Worm (Caenorhabditis elegans): ENCODE measurements around the gene gex-5.

Gene gex-5

DNA sequence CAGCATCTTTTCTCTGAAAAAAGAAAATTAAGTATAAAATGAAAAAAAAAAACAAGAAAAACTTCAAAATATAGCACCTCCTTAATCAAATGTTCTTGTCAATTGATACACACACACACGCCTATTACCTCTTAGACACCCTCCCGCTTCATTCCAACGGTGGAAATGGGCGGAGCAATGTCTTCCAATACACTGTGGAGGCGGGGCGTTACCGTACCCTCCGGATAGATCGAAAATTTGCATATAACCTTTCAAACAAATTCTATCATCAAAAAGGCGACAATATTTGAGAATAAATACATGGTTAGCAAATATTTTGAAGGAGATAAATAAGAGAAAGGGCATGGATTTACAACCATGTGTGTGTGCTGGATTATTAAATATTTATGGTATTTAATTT, 26.3 kb upstream of the gex-5 start:
- peak in 1 of 2 experiments; percentile 51 for TF ChIP-seq lsy-2 (tag; optimal IDR thresholded peaks at IDR 0.05)
- no peak for TF ChIP-seq ztf-11 (tag; optimal IDR thresholded peaks at IDR 0.05)
- TF ChIP-seq fos-1 (tag; optimal IDR thresholded peaks at IDR 0.05): no peak

DNA sequence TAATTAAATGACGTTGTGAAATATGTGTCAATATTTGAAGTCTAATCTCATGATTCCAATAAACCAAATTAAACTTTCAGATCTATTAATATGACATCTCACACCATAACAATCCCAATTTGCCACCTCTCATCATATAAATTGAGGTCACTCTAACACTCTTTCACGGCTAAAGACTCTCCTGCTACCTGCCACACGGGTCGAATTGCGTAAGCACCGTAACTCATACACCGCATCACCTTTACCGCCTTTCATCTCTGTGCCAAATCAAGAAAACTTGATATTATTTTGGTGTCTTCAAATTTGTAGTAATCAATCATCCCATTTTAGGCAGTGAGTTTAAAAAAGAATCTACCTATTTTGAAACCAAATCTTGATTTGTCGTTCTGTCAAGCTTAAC, 24.6 kb upstream of the gex-5 start:
- TF ChIP-seq nhr-237 (tag; optimal IDR thresholded peaks at IDR 0.05) (no peak), unc-30 (tag; optimal IDR thresholded peaks at IDR 0.05) (no peak), nhr-12 (tag; optimal IDR thresholded peaks at IDR 0.05) (no peak), nhr-76 (tag; optimal IDR thresholded peaks at IDR 0.05) (no peak), tbx-2 (tag; optimal IDR thresholded peaks at IDR 0.05) (no peak), nhr-85 (tag) (no peak), xbp-1 (tag; optimal IDR thresholded peaks at IDR 0.05) (no peak), ceh-88 (GFP tag; IDR thresholded peaks at IDR 0.05) (no peak), nhr-77 (tag; optimal IDR thresholded peaks at IDR 0.05) (no peak), ceh-82 (tag; optimal IDR thresholded peaks at IDR 0.05) (no peak), efl-1 (optimal IDR thresholded peaks at IDR 0.05) (no peak), efl-1 (GFP tag; optimal IDR thresholded peaks at IDR 0.05 in 1 of 2) (no peak), elt-2 (tag; optimal IDR thresholded peaks at IDR 0.05) (no peak)

DNA sequence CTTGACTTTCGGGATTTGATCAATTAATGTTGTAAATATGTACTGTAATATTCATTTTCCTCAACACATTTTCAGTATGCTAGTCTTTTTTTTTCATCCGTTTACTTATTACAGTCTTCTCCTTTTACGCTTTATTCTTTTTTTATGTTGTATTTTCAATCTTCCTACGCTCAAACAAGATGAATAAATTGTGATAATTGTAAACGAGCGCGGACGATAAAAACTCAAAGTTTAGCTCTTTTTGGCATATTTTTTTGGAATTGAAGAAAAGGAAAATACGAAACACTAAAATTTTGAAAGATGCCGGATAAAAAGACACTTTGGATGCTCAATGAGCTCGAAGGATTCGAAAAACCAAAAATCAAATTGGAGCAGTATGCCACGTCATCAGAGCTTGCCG, 20.9 kb upstream of the gex-5 start, which contains the start of gene metl-5:
Gene metl-5, plus strand, starts transcription at position 301 of the 400 bp plus-strand sequence.
- TF ChIP-seq C16A3.4 (tag; optimal IDR thresholded peaks at IDR 0.05) (no peak), fos-1 (tag; optimal IDR thresholded peaks at IDR 0.05) (no peak), Y116A8C.19 (tag; optimal IDR thresholded peaks at IDR 0.05; ENCODE audit: borderline replicate concordance) (no peak), nhr-19 (GFP tag; conservative IDR thresholded peaks at IDR 0.05) (no peak), ztf-11 (tag; optimal IDR thresholded peaks at IDR 0.05) (no peak), mab-9 (GFP tag; IDR thresholded peaks at IDR 0.05) (no peak), nhr-11 (tag; optimal IDR thresholded peaks at IDR 0.05) (no peak), nhr-71 (tag; optimal IDR thresholded peaks at IDR 0.05) (no peak), nhr-237 (tag; optimal IDR thresholded peaks at IDR 0.05) (no peak), unc-86 (tag; optimal IDR thresholded peaks at IDR 0.05) (no peak), elt-2 (tag; optimal IDR thresholded peaks at IDR 0.05) (no peak), lsy-2 (tag; optimal IDR thresholded peaks at IDR 0.05) (no peak), elt-3 (tag; optimal IDR thresholded peaks at IDR 0.05) (no peak), zip-4 (GFP tag; optimal IDR thresholded peaks at IDR 0.05) (no peak), nhr-47 (tag; optimal IDR thresholded peaks at IDR 0.05) (no peak)

DNA sequence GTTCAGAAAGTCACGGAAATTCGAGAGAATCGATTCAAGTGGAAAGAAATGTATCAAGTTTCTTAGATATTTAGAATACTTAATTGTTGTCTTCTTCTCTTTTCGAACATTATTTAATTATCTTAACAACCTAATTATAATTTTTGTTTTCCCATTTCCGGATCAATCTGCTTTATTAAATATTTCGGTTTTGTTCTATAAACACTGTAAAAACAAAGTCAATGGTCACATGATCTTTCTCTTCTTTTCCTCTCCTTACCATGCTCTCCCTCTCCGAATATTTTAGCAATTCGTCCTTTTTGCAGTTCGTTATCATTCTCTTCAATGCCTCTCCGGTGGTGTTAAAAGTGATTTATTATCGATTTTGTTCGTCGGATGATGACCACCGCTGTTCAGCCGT, 14.7 kb upstream of the gex-5 start, which contains the start of gene tag-325:
Gene tag-325, plus strand, starts transcription at position 301 of the 400 bp plus-strand sequence.
- peak in 1 of 6 experiments; percentile 49 for TF ChIP-seq elt-3 (tag; optimal IDR thresholded peaks at IDR 0.05)
- no peak for TF ChIP-seq efl-1 (optimal IDR thresholded peaks at IDR 0.05)
- peak in 1 of 2 experiments; percentile 58 for TF ChIP-seq efl-1 (GFP tag; optimal IDR thresholded peaks at IDR 0.05 in 1 of 2)
- TF ChIP-seq blmp-1 (tag; optimal IDR thresholded peaks at IDR 0.05): no peak
- no peak for TF ChIP-seq skn-1 (tag; optimal IDR thresholded peaks at IDR 0.05)
- TF ChIP-seq unc-130 (tag; optimal IDR thresholded peaks at IDR 0.05): no peak

DNA sequence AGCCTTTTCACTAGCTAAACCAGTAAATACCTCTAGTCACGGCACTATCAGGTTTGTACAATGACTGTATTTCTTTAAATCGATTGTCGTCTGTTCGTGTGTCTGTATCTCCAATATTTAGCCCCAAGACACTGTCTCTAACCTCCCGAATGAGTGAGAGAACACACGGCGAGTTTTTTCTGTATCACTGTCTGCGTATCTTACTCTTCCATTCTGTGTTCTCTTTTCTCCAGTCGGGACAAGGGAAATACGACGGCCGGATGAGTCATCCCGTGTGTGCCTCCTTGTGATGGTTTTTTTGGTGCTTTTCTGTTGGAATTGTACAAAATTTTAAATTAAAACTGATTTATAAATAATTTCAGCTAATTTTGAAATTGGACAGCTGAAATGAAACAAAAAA, 14.3 kb upstream of the gex-5 start:
- TF ChIP-seq nhr-12 (tag; optimal IDR thresholded peaks at IDR 0.05) (no peak), nhr-237 (tag; optimal IDR thresholded peaks at IDR 0.05) (peak; percentile 5), sup-37 (GFP tag; optimal IDR thresholded peaks at IDR 0.05) (no peak), hlh-4 (tag; optimal IDR thresholded peaks at IDR 0.05) (no peak), nhr-20 (tag; optimal IDR thresholded peaks at IDR 0.05) (peak; percentile 63), sox-4 (tag; optimal IDR thresholded peaks at IDR 0.05) (no peak), mdl-1 (tag; optimal IDR thresholded peaks at IDR 0.05) (peak; percentile 4 to 69), egl-13 (tag; optimal IDR thresholded peaks at IDR 0.05) (no peak), snu-23 (GFP tag; optimal IDR thresholded peaks at IDR 0.05) (peak; percentile 72), nhr-77 (tag; optimal IDR thresholded peaks at IDR 0.05) (peak; percentile 67), ces-1 (GFP tag; optimal IDR thresholded peaks at IDR 0.05) (no peak), aly-2 (tag; optimal IDR thresholded peaks at IDR 0.05) (peak; percentile 8), snpc-4 (tag; optimal IDR thresholded peaks at IDR 0.05) (peak; percentile 58), fkh-10 (GFP tag; optimal IDR thresholded peaks at IDR 0.05) (no peak), nhr-84 (tag; optimal IDR thresholded peaks at IDR 0.05) (no peak), rnt-1 (tag; optimal IDR thresholded peaks at IDR 0.05) (peak; percentile 44), elt-2 (tag; optimal IDR thresholded peaks at IDR 0.05) (no peak), unc-130 (tag; optimal IDR thresholded peaks at IDR 0.05) (no peak), mep-1 (tag; optimal IDR thresholded peaks at IDR 0.05) (peak; percentile 85), tlp-1 (tag; optimal IDR thresholded peaks at IDR 0.05) (no peak), Y116A8C.19 (tag; optimal IDR thresholded peaks at IDR 0.05; ENCODE audit: borderline replicate concordance) (no peak), xbp-1 (tag; optimal IDR thresholded peaks at IDR 0.05) (peak; percentile 46), pax-3 (tag; optimal IDR thresholded peaks at IDR 0.05) (no peak), elt-3 (tag; optimal IDR thresholded peaks at IDR 0.05) (peak in 3 of 6 experiments; percentile 3 to 78 (median 38))

Measured in whole organism, L1 larva.